Fruit fly (Drosophila melanogaster): ENCODE data around the gene CG1113.

CG1113 gene

DNA sequence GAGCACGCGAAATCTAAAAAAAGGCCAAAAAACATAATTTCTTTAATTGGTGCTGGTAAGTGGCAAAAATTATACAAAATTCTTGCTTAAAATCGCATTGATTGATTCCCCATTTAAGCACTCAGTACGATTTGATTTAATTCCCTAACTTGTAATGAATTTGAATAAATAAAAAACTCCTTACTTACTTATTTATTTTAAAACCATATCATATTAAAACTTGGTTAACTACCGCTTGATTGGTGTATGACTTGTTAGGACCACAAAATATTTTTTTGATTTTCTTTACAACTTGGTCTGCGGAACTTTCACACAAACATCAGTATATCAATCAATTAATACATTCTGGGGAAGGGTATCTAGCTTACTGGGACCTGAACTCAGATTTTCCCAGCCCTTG, at the start of gene CG1113:
Gene CG1113, plus strand, starts transcription at position 301 of the 400 bp plus-strand sequence.
- TF ChIP-seq Snoo (tag; optimal IDR thresholded peaks at IDR 0.05) (no peak), CG8159 (tag; optimal IDR thresholded peaks at IDR 0.05) (no peak), CG9948 (tag; optimal IDR thresholded peaks at IDR 0.05) (no peak), EcR (GFP tag; optimal IDR thresholded peaks at IDR 0.05) (no peak), CG17806 (tag; optimal IDR thresholded peaks at IDR 0.05) (no peak), CG13204 (GFP tag; optimal IDR thresholded peaks at IDR 0.05) (no peak), CG4496 (GFP tag; IDR thresholded peaks at IDR 0.05) (no peak), Pif1B (GFP tag; optimal IDR thresholded peaks at IDR 0.05) (no peak), CG14655 (GFP tag; optimal IDR thresholded peaks at IDR 0.05) (no peak), CG32121 (GFP tag; IDR thresholded peaks at IDR 0.05) (no peak), rn (GFP tag; IDR thresholded peaks at IDR 0.05) (no peak), gl (tag; optimal IDR thresholded peaks at IDR 0.05) (no peak), Pif1A (GFP tag; optimal IDR thresholded peaks at IDR 0.05) (no peak), CG34367 (tag; optimal IDR thresholded peaks at IDR 0.05) (no peak), D1 (tag; optimal IDR thresholded peaks at IDR 0.05) (no peak), fd96Ca (GFP tag; IDR thresholded peaks at IDR 0.05) (no peak), CG12605 (GFP tag; IDR thresholded peaks at IDR 0.05) (no peak), Ets98B (GFP tag; IDR thresholded peaks at IDR 0.05) (no peak), CG10348 (GFP tag; IDR thresholded peaks at IDR 0.05) (no peak), CG15710 (tag; optimal IDR thresholded peaks at IDR 0.05) (no peak)

- no peak for TF ChIP-seq CG9948 (tag; optimal IDR thresholded peaks at IDR 0.05)
- TF ChIP-seq CG8159 (tag; optimal IDR thresholded peaks at IDR 0.05) = no peak
- no peak for TF ChIP-seq EcR (GFP tag; optimal IDR thresholded peaks at IDR 0.05)
- no peak for TF ChIP-seq D1 (tag; optimal IDR thresholded peaks at IDR 0.05)
- TF ChIP-seq CG13204 (GFP tag; optimal IDR thresholded peaks at IDR 0.05) = no peak
- no peak for TF ChIP-seq CG10348 (GFP tag; IDR thresholded peaks at IDR 0.05)
- no peak for TF ChIP-seq Pif1A (GFP tag; optimal IDR thresholded peaks at IDR 0.05)
- no peak for TF ChIP-seq Snoo (tag; optimal IDR thresholded peaks at IDR 0.05)
- TF ChIP-seq Pif1B (GFP tag; optimal IDR thresholded peaks at IDR 0.05) = no peak
- no peak for TF ChIP-seq CG15710 (tag; optimal IDR thresholded peaks at IDR 0.05)
- no peak for TF ChIP-seq rn (GFP tag; IDR thresholded peaks at IDR 0.05)
- TF ChIP-seq CG8301 (tag; optimal IDR thresholded peaks at IDR 0.05) = no peak
- TF ChIP-seq gl (tag; optimal IDR thresholded peaks at IDR 0.05) = no peak
- no peak for TF ChIP-seq CG34367 (tag; optimal IDR thresholded peaks at IDR 0.05)
- TF ChIP-seq CG17806 (tag; optimal IDR thresholded peaks at IDR 0.05) = no peak
- no peak for TF ChIP-seq CG14655 (GFP tag; optimal IDR thresholded peaks at IDR 0.05)
Observed at dm6 chr3R:5203796-5204195, 49.2 kb upstream of the CG1113 start.

DNA sequence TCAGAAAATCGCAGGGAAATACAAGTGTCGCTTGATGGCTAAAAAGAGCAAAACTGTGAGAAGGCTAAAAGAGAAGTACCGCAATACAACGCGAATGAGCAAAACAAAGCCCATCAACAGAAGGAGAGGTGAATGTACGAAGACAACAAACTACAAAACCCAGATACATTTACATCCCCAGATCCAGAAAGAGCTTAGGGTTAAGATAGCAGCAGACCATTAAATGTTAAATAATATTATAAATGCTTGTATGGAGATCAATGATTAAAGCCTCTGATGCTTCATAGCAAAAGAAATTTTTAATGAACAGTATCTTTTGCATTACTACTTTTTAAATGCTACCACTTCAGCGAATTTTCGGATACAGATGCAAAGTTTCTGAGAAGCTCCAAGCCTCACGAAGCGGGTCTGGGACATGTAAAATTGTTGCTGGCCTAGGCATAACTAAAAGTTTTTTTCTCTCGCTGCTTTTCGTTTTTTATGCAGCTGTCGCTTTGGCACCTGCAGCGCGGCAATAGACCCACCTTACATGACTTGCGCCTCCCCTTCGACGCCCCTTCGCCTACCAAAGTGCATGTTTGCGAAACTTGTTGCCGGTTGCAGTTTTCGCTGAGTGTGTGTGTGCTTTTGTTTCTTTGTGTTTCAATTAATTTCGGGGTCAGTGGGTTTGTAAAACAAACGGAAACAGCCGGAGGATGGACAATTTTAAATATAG, 47.5 kb upstream of the CG1113 start:
- no peak for TF ChIP-seq CG12605 (GFP tag; IDR thresholded peaks at IDR 0.05)
- TF ChIP-seq CG34367 (tag; optimal IDR thresholded peaks at IDR 0.05) = no peak
- no peak for TF ChIP-seq CG9948 (tag; optimal IDR thresholded peaks at IDR 0.05)
- TF ChIP-seq EcR (GFP tag; optimal IDR thresholded peaks at IDR 0.05) = peak; percentile 83
- no peak for TF ChIP-seq CG13204 (GFP tag; optimal IDR thresholded peaks at IDR 0.05)
- TF ChIP-seq Snoo (tag; optimal IDR thresholded peaks at IDR 0.05) = no peak
- no peak for TF ChIP-seq Pif1B (GFP tag; optimal IDR thresholded peaks at IDR 0.05)
- TF ChIP-seq Pif1A (GFP tag; optimal IDR thresholded peaks at IDR 0.05) = no peak
- TF ChIP-seq Ets98B (GFP tag; IDR thresholded peaks at IDR 0.05) = peak; percentile 36; the same call in 1 of the 2 replicates
- TF ChIP-seq gl (tag; optimal IDR thresholded peaks at IDR 0.05) = no peak
- no peak for TF ChIP-seq CG8301 (tag; optimal IDR thresholded peaks at IDR 0.05)
- TF ChIP-seq CG14655 (GFP tag; optimal IDR thresholded peaks at IDR 0.05) = no peak
- peak; percentile 25; the same call in 1 of the 2 replicates for TF ChIP-seq CG32121 (GFP tag; IDR thresholded peaks at IDR 0.05)
- no peak for TF ChIP-seq D1 (tag; optimal IDR thresholded peaks at IDR 0.05)
- peak; percentile 55; the same call in 2 of the 3 replicates for TF ChIP-seq CG4496 (GFP tag; IDR thresholded peaks at IDR 0.05)
- TF ChIP-seq rn (GFP tag; IDR thresholded peaks at IDR 0.05) = no peak
- TF ChIP-seq CG8159 (tag; optimal IDR thresholded peaks at IDR 0.05) = no peak
- no peak for TF ChIP-seq CG15710 (tag; optimal IDR thresholded peaks at IDR 0.05)
- no peak for TF ChIP-seq CG17806 (tag; optimal IDR thresholded peaks at IDR 0.05)
- no peak for TF ChIP-seq CG10348 (GFP tag; IDR thresholded peaks at IDR 0.05)
- no peak; the same call in 2 of the 3 replicates for TF ChIP-seq fd96Ca (GFP tag; IDR thresholded peaks at IDR 0.05)

dm6 chr3R:5207277-5208114, 45.5 kb upstream of the CG1113 start:
- TF ChIP-seq CG32121 (GFP tag; IDR thresholded peaks at IDR 0.05) = no peak
- peak; percentile 11 for TF ChIP-seq EcR (GFP tag; optimal IDR thresholded peaks at IDR 0.05)

- TF ChIP-seq Pif1B (GFP tag; optimal IDR thresholded peaks at IDR 0.05) = no peak
Observed at dm6 chr3R:5208115-5208365, 44.9 kb upstream of the CG1113 start.

- TF ChIP-seq CG12605 (GFP tag; IDR thresholded peaks at IDR 0.05) = peak; percentile 91
- peak; percentile 90 for TF ChIP-seq CG15710 (tag; optimal IDR thresholded peaks at IDR 0.05)
- TF ChIP-seq EcR (GFP tag; optimal IDR thresholded peaks at IDR 0.05) = peak; percentile 43
- TF ChIP-seq Pif1B (GFP tag; optimal IDR thresholded peaks at IDR 0.05) = peak; percentile 87
- TF ChIP-seq CG8301 (tag; optimal IDR thresholded peaks at IDR 0.05) = peak; percentile 92
- TF ChIP-seq CG8159 (tag; optimal IDR thresholded peaks at IDR 0.05) = peak; percentile 87
- peak; percentile 93 for TF ChIP-seq CG32121 (GFP tag; IDR thresholded peaks at IDR 0.05)
- peak; percentile 29 for TF ChIP-seq D1 (tag; optimal IDR thresholded peaks at IDR 0.05)
- TF ChIP-seq CG17806 (tag; optimal IDR thresholded peaks at IDR 0.05) = peak; percentile 87
- peak; percentile 77 for TF ChIP-seq CG10348 (GFP tag; IDR thresholded peaks at IDR 0.05)
- TF ChIP-seq Snoo (tag; optimal IDR thresholded peaks at IDR 0.05) = peak; percentile 76
- TF ChIP-seq CG9948 (tag; optimal IDR thresholded peaks at IDR 0.05) = peak; percentile 79
- peak; percentile 96 for TF ChIP-seq CG4496 (GFP tag; IDR thresholded peaks at IDR 0.05)
- TF ChIP-seq gl (tag; optimal IDR thresholded peaks at IDR 0.05) = peak; percentile 81
- TF ChIP-seq rn (GFP tag; IDR thresholded peaks at IDR 0.05) = peak; percentile 80; the same call in 1 of the 2 replicates
- peak; percentile 89 for TF ChIP-seq CG14655 (GFP tag; optimal IDR thresholded peaks at IDR 0.05)
- TF ChIP-seq Ets98B (GFP tag; IDR thresholded peaks at IDR 0.05) = peak; percentile 95
- peak; percentile 86 for TF ChIP-seq CG34367 (tag; optimal IDR thresholded peaks at IDR 0.05)
- TF ChIP-seq CG13204 (GFP tag; optimal IDR thresholded peaks at IDR 0.05) = peak; percentile 74
- TF ChIP-seq Pif1A (GFP tag; optimal IDR thresholded peaks at IDR 0.05) = peak; percentile 93
- TF ChIP-seq fd96Ca (GFP tag; IDR thresholded peaks at IDR 0.05) = peak; percentile 94
Observed at dm6 chr3R:5209481-5209880, 43.5 kb upstream of the CG1113 start.

Data from whole organism, pupa.